Worm (Caenorhabditis elegans): ENCODE measurements around the gene F08G2.4.

F08G2.4 gene

DNA sequence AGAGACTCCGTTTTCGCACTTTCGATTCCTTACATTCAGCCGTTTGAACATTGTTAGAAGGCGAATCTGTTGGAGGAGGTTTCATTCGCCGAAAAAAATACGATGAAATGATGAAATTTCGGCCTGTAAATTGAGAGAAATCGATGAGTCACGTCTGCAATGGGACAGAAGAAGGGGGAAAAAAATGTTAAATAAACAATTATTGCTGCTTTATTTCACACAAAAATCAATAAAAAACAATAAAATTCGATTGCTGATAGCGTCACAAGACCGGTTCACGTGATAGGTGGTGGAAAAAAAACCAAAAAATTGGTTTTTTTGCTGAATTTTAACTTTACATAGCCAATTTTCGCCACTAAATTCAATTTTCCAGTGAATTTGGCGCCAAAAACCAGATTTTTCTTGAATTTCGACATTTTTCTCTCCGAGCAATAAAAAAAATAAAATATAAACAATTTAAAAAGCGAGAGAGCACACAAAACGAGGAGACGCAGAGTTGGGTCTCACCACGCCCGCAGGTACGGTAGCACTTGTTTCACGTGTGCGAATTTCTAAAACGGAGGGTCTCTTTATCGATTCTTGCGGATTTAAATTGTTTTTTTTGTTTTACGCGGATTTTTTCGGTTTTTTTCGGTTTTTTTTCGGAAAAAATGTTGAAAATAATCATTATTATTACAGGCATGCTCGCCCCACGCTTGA, 41.9 kb downstream of the F08G2.4 start, which contains the start of the genes cup-14 and ndub-8:
TSS of gene cup-14 (minus strand) at position 51 of the 699 bp plus-strand sequence.
TSS of gene ndub-8 (plus strand) at position 679 of the 699 bp plus-strand sequence.
- no peak for TF ChIP-seq lin-32 (GFP tag; optimal IDR thresholded peaks at IDR 0.05)
- no peak for TF ChIP-seq sem-2 (GFP tag; optimal IDR thresholded peaks at IDR 0.05)
- TF ChIP-seq ztf-11 (tag; optimal IDR thresholded peaks at IDR 0.05): peak; percentile 4
- peak; percentile 75 for TF ChIP-seq mls-2 (tag; optimal IDR thresholded peaks at IDR 0.05)
- peak; percentile 94 for TF ChIP-seq ces-1 (GFP tag; optimal IDR thresholded peaks at IDR 0.05)
- peak; percentile 84 for TF ChIP-seq nhr-237 (tag; optimal IDR thresholded peaks at IDR 0.05)
- TF ChIP-seq hlh-1 (tag; optimal IDR thresholded peaks at IDR 0.05): peak; percentile 12
- TF ChIP-seq lsy-2 (tag; optimal IDR thresholded peaks at IDR 0.05): peak; percentile 100
- TF ChIP-seq elt-3 (tag; optimal IDR thresholded peaks at IDR 0.05): no peak
- TF ChIP-seq nhr-2 (tag; optimal IDR thresholded peaks at IDR 0.05): peak; percentile 23
- TF ChIP-seq cnd-1 (tag; optimal IDR thresholded peaks at IDR 0.05): no peak
- no peak for TF ChIP-seq unc-39 (tag; optimal IDR thresholded peaks at IDR 0.05)
- TF ChIP-seq lin-13 (tag; optimal IDR thresholded peaks at IDR 0.05): peak; percentile 72
- no peak for TF ChIP-seq snpc-4 (tag; optimal IDR thresholded peaks at IDR 0.05)
- no peak for TF ChIP-seq elt-1 (tag; optimal IDR thresholded peaks at IDR 0.05; ENCODE audit: borderline replicate concordance, insufficient read depth)
- no peak for TF ChIP-seq zip-8 (tag; optimal IDR thresholded peaks at IDR 0.05)
- TF ChIP-seq ceh-83 (GFP tag; optimal IDR thresholded peaks at IDR 0.05): no peak
- TF ChIP-seq pha-4 (tag; optimal IDR thresholded peaks at IDR 0.05): peak; percentile 94
- TF ChIP-seq ceh-39 (tag; optimal IDR thresholded peaks at IDR 0.05): peak; percentile 91
- TF ChIP-seq M03D4.4 (tag; optimal IDR thresholded peaks at IDR 0.05): no peak
- TF ChIP-seq nhr-76 (tag; optimal IDR thresholded peaks at IDR 0.05): no peak
- TF ChIP-seq ham-2 (GFP tag; optimal IDR thresholded peaks at IDR 0.05): no peak
- TF ChIP-seq unc-120 (tag; optimal IDR thresholded peaks at IDR 0.05; ENCODE audit: poor library complexity, severe bottlenecking): peak; percentile 55
- TF ChIP-seq blmp-1 (tag; optimal IDR thresholded peaks at IDR 0.05): no peak
- no peak for TF ChIP-seq tbx-8 (GFP tag; optimal IDR thresholded peaks at IDR 0.05)
- TF ChIP-seq bed-3 (GFP tag; optimal IDR thresholded peaks at IDR 0.05): no peak
- TF ChIP-seq flh-1 (GFP tag; optimal IDR thresholded peaks at IDR 0.05): no peak
- TF ChIP-seq mab-5 (tag; optimal IDR thresholded peaks at IDR 0.05): peak; percentile 82
- no peak for TF ChIP-seq nhr-12 (tag; optimal IDR thresholded peaks at IDR 0.05)
- no peak for TF ChIP-seq drap-1 (GFP tag; optimal IDR thresholded peaks at IDR 0.05)
- TF ChIP-seq unc-62 (GFP tag; optimal IDR thresholded peaks at IDR 0.05): no peak
- no peak for TF ChIP-seq ceh-43 (GFP tag; optimal IDR thresholded peaks at IDR 0.05)
- peak; percentile 19 for TF ChIP-seq sptf-1 (tag; optimal IDR thresholded peaks at IDR 0.05)
- TF ChIP-seq mep-1 (tag; optimal IDR thresholded peaks at IDR 0.05): peak; percentile 90
- TF ChIP-seq nhr-28 (tag; optimal IDR thresholded peaks at IDR 0.05): no peak

DNA sequence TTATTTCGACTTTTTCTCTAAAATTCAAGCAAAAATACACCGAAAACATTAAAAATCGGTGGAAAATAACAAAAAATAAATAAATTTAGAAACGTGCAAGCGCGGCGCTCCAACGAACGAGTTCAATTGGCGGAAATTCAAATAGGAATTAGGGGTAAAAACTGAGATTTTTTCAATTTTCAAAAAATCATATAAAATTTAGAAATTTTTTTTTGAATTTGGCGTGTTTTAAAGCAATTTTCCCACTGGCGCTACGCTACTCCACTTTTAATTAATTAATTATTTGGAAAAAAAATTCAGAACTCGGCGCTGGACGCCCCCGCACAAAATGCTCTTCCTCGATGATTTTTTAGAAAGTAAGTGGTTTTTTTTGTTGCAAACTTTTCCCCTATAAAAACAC, 45.3 kb downstream of the F08G2.4 start, which contains the start of gene ing-3:
TSS of gene ing-3 (plus strand) at position 301 of the 400 bp plus-strand sequence.
- no peak for TF ChIP-seq nhr-28 (tag; optimal IDR thresholded peaks at IDR 0.05)
- TF ChIP-seq ztf-11 (tag; optimal IDR thresholded peaks at IDR 0.05): no peak
- TF ChIP-seq ceh-39 (tag; optimal IDR thresholded peaks at IDR 0.05): no peak
- TF ChIP-seq unc-120 (tag; optimal IDR thresholded peaks at IDR 0.05; ENCODE audit: poor library complexity, severe bottlenecking): no peak
- no peak for TF ChIP-seq nhr-12 (tag; optimal IDR thresholded peaks at IDR 0.05)
- TF ChIP-seq pha-4 (tag; optimal IDR thresholded peaks at IDR 0.05): no peak
- TF ChIP-seq unc-39 (tag; optimal IDR thresholded peaks at IDR 0.05): no peak
- TF ChIP-seq cnd-1 (tag; optimal IDR thresholded peaks at IDR 0.05): no peak
- no peak for TF ChIP-seq lsy-2 (tag; optimal IDR thresholded peaks at IDR 0.05)
- TF ChIP-seq ham-2 (GFP tag; optimal IDR thresholded peaks at IDR 0.05): no peak
- TF ChIP-seq ceh-43 (GFP tag; optimal IDR thresholded peaks at IDR 0.05): no peak
- no peak for TF ChIP-seq elt-1 (tag; optimal IDR thresholded peaks at IDR 0.05; ENCODE audit: borderline replicate concordance, insufficient read depth)

DNA sequence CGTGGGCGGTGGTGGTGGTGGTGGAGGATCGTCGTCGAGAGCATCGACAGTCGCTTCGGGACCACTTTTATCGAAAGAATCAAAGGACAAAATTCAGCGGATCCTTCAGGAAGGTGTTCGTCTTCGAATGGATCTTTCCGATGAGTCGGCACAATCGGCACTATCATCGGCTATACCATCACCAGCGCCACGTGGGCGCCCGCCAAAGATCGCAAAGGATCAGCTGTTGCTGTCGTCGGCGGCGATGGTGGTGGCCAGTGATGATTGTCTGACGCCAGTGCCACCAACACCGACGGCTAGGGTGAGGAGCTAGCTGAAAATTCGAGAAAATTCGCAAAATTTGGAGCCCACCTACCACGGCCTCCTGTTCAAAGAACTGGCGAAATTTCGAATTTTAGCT, 47.6 kb downstream of the F08G2.4 start:
- no peak for TF ChIP-seq ces-1 (GFP tag; optimal IDR thresholded peaks at IDR 0.05)
- no peak for TF ChIP-seq lin-13 (tag; optimal IDR thresholded peaks at IDR 0.05)
- no peak for TF ChIP-seq zip-8 (tag; optimal IDR thresholded peaks at IDR 0.05)
- TF ChIP-seq unc-39 (tag; optimal IDR thresholded peaks at IDR 0.05): no peak
- no peak for TF ChIP-seq sptf-1 (tag; optimal IDR thresholded peaks at IDR 0.05)
- TF ChIP-seq ztf-11 (tag; optimal IDR thresholded peaks at IDR 0.05): no peak
- TF ChIP-seq lsy-2 (tag; optimal IDR thresholded peaks at IDR 0.05): no peak
- TF ChIP-seq tbx-8 (GFP tag; optimal IDR thresholded peaks at IDR 0.05): no peak
- TF ChIP-seq sem-2 (GFP tag; optimal IDR thresholded peaks at IDR 0.05): no peak
- no peak for TF ChIP-seq lin-32 (GFP tag; optimal IDR thresholded peaks at IDR 0.05)
- no peak for TF ChIP-seq bed-3 (GFP tag; optimal IDR thresholded peaks at IDR 0.05)
- TF ChIP-seq unc-62 (GFP tag; optimal IDR thresholded peaks at IDR 0.05): no peak
- no peak for TF ChIP-seq mep-1 (tag; optimal IDR thresholded peaks at IDR 0.05)
- no peak for TF ChIP-seq M03D4.4 (tag; optimal IDR thresholded peaks at IDR 0.05)
- no peak for TF ChIP-seq hlh-1 (tag; optimal IDR thresholded peaks at IDR 0.05)
- TF ChIP-seq nhr-28 (tag; optimal IDR thresholded peaks at IDR 0.05): no peak
- no peak for TF ChIP-seq ham-2 (GFP tag; optimal IDR thresholded peaks at IDR 0.05)
- no peak for TF ChIP-seq drap-1 (GFP tag; optimal IDR thresholded peaks at IDR 0.05)
- TF ChIP-seq cnd-1 (tag; optimal IDR thresholded peaks at IDR 0.05): no peak

Measured in whole organism, mixed stage, embryonic.